Worm (Caenorhabditis elegans) whole organism, mixed stage, embryonic: Measurements from ENCODE around the gene snai-1.

Experiments
- ceh-39 ChIP-seq: fragments of 150-350 bp; optimal IDR thresholded peaks from 2 replicates; lab custom pipeline; 2014; ENCODE audit warnings: missing biosample characterization, missing genetic modification characterization
- ham-2 ChIP-seq: fragments of 200-800 bp; sonication (Bioruptor generic); optimal IDR thresholded peaks from 2 replicates; lab custom pipeline; 2018; ENCODE audit warnings: mild to moderate bottlenecking, missing genetic modification characterization, missing compliant biosample characterization
- lin-13 ChIP-seq: fragments of 150-350 bp; optimal IDR thresholded peaks from 2 replicates; lab custom pipeline; 2014; ENCODE audit warnings: missing biosample characterization, missing genetic modification characterization
- lsy-2 ChIP-seq: fragments of 150-350 bp; optimal IDR thresholded peaks from 2 replicates; lab custom pipeline; 2014; ENCODE audit warnings: missing biosample characterization, missing genetic modification characterization
- mab-5 ChIP-seq: fragments of 150-350 bp; optimal IDR thresholded peaks from 2 replicates; lab custom pipeline; 2014; ENCODE audit warnings: missing biosample characterization, missing genetic modification characterization
- nhr-2 ChIP-seq: fragments of 150-350 bp; optimal IDR thresholded peaks from 2 replicates; lab custom pipeline; 2014; ENCODE audit warnings: missing biosample characterization, missing genetic modification characterization
- nhr-237 ChIP-seq: fragments of 150-350 bp; optimal IDR thresholded peaks from 2 replicates; lab custom pipeline; 2014; ENCODE audit warnings: missing biosample characterization, missing genetic modification characterization
- nhr-28 ChIP-seq: fragments of 150-350 bp; optimal IDR thresholded peaks from 2 replicates; lab custom pipeline; 2014; ENCODE audit warnings: missing biosample characterization, missing genetic modification characterization
- pha-4 ChIP-seq: fragments of 150-350 bp; optimal IDR thresholded peaks from 2 replicates; lab custom pipeline; 2018; ENCODE audit warnings: missing biosample characterization, missing genetic modification reagents, missing genetic modification characterization
- snpc-4 ChIP-seq: fragments of 150-350 bp; optimal IDR thresholded peaks from 2 replicates; lab custom pipeline; 2014; ENCODE audit warnings: missing biosample characterization, missing genetic modification characterization
- unc-39 ChIP-seq: fragments of 150-350 bp; optimal IDR thresholded peaks from 2 replicates; lab custom pipeline; 2014; ENCODE audit warnings: missing biosample characterization, missing genetic modification characterization
- unc-62 ChIP-seq: fragments of 150-350 bp; optimal IDR thresholded peaks from 2 replicates; lab custom pipeline; 2014; ENCODE audit warnings: missing biosample characterization, missing genetic modification reagents, missing genetic modification characterization

DNA sequence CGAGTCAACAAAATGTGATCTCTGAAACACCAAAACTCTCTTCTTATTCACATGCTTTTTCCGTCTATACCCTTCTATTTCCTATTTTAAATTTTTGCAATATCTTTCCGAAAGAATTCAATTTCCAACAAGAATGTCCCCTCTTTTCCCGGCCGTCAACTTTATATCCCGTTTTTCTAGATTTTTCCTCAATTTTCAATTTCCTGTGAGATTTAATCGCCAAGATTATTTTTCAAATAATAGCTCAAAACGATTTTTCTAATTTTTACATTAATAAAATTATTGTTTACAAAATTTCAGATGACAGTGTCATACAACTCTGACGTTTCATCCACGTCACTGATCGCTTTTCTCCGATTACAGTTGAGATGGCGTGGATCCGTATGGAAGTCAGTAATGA is 30.2 kb downstream of the snai-1 start, which contains the start of gene best-19:
- TF ChIP-seq snpc-4 (tag; lab: Kevin White, UChicago) = no peak
- no peak for TF ChIP-seq lin-13 (tag; lab: Kevin White, UChicago)
- TF ChIP-seq nhr-2 = no peak
- TF ChIP-seq pha-4 (tag; lab: Kevin White, UChicago) = no peak
- no peak for TF ChIP-seq mab-5 (tag; lab: Kevin White, UChicago)
- no peak for TF ChIP-seq nhr-237
- TF ChIP-seq nhr-28 (tag; lab: Kevin White, UChicago) = no peak
- TF ChIP-seq unc-62 (GFP tag; lab: Kevin White, UChicago) = no peak
- no peak for TF ChIP-seq unc-39 (tag; lab: Kevin White, UChicago)
- TF ChIP-seq ham-2 = no peak
- no peak for TF ChIP-seq lsy-2 (tag; lab: Kevin White, UChicago)
- TF ChIP-seq ceh-39 (tag; lab: Kevin White, UChicago) = no peak
